Worm (Caenorhabditis elegans) whole organism, L4/young adult: ENCODE measurements around the gene R160.12.
A peak's percentile ranks its signal among the peaks of the same experiment; 100 is the strongest.

Experiments used
- W03F9.2 ChIP-seq: fragments of 150-350 bp; optimal IDR thresholded peaks from 2 replicates; lab custom pipeline; 2014; ENCODE audit warnings: missing biosample characterization, missing genetic modification characterization
- dao-5 ChIP-seq: sonication (generic microtip); optimal IDR thresholded peaks from 2 replicates; lab custom pipeline; 2016; ENCODE audit warnings: missing genotype, missing genetic modification characterization, moderate library complexity, missing compliant biosample characterization
- him-1 ChIP-seq: sonication (generic microtip); optimal IDR thresholded peaks from 2 replicates; lab custom pipeline; 2016; ENCODE audit warnings: missing genotype, missing genetic modification reagents, missing genetic modification characterization, missing compliant biosample characterization

Gene R160.12

ce11 chrX:4395073-4395850 lies 17.7 kb upstream of the R160.12 start:
- peak; percentile 73 for TF ChIP-seq him-1 (tag; lab: Kevin White, UChicago)
- TF ChIP-seq W03F9.2 = peak; percentile 46
- no peak for TF ChIP-seq dao-5 (tag; lab: Kevin White, UChicago)

- TF ChIP-seq dao-5 (tag; lab: Kevin White, UChicago) (no peak), W03F9.2 (no peak), him-1 (tag; lab: Kevin White, UChicago) (no peak)
Observed at ce11 chrX:4391680-4392079, 14.1 kb upstream of the R160.12 start.

DNA sequence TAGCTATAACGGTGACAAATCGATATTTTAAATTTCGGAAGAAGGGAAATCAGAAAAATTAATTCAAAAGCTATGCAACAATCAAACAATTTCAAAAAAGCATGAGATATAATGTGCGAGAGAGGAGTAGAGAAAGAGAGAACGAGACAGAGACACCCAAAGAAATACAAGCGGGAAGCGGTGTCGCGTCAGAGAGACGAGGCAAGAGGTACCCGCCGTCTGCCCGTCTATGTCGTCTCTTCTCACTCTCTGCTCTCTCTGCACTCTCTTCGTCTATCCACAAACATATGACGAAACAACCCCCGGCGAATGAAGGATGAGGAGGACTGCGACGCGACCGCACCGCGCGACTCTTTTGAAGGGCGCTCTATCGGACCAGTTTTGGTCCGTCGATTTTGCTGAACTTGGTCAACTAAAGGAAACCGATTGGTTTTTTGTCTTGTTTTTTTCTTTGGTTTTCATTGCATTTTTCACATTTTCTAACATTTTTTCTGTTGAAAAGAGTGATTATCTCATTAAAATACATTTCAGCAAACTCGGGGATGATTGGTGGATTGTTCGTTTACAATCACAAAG lies 11.3 kb upstream of the R160.12 start, which contains the start of gene dpy-23:
Gene dpy-23, plus strand, starts transcription at position 526 of the 576 bp plus-strand sequence.
- peak; percentile 60 for TF ChIP-seq W03F9.2
- no peak for TF ChIP-seq dao-5 (tag; lab: Kevin White, UChicago)
- peak; percentile 66 for TF ChIP-seq him-1 (tag; lab: Kevin White, UChicago)

DNA sequence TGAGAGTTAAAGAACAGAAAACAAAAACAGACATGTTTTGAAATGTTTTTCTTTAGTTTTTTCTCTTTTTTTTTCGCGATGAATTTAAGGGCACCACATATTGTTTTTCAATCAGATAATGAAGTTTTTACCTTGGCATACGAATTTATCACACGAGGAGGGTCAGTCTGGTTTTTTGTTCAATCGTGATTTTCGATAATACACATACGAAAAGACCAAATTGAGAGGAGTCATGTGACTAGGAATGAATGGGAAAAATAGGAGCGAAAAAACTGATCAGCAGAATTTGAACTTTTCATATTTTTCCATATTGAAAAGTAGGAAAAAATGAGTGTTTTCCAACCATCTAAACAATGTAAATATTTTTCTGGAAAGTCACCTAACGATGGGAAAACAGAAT lies 8.9 kb upstream of the R160.12 start:
- TF ChIP-seq dao-5 (tag; lab: Kevin White, UChicago) = no peak
- no peak for TF ChIP-seq W03F9.2
- no peak for TF ChIP-seq him-1 (tag; lab: Kevin White, UChicago)

DNA sequence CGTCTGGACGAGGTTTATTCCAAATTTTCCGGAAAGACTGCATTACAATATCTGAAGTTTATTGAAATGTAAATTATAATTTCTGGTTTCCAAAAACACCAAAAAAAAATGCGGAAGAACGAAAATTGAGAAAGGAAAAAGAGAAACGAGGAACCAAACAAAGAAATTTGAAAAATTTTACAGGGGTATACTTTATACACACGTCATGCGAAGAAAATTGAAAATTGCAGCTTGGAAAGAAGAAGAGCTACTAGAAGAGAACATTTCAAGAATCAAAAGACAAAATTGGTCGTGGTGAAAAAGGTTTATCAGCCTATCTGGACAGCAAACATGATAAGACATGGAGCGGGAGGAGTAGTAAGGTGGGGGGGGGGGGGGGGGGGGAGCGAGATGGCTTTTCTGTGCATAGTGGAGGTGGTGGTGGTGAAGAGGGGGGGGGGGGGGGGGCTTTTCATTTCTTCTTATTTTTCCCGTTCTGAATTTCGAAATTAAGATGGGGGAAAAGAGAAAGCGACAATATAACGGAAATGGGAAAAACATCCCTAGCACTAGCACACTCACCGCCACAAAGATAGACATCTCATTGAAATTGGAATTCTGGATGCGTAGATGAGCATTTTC lies 5.8 kb upstream of the R160.12 start, which contains the start of gene lst-2:
Gene lst-2, minus strand, starts transcription at position 51 of the 621 bp plus-strand sequence.
- no peak for TF ChIP-seq dao-5 (tag; lab: Kevin White, UChicago)
- no peak for TF ChIP-seq him-1 (tag; lab: Kevin White, UChicago)
- TF ChIP-seq W03F9.2 = no peak

ce11 chrX:4376801-4377200 lies 788 bp downstream of the R160.12 start, which contains the start of gene R160.2:
Gene R160.2 (minus strand): TSS chrX:4376901.
- no peak for TF ChIP-seq him-1 (tag; lab: Kevin White, UChicago)
- no peak for TF ChIP-seq dao-5 (tag; lab: Kevin White, UChicago)
- TF ChIP-seq W03F9.2 = no peak

DNA sequence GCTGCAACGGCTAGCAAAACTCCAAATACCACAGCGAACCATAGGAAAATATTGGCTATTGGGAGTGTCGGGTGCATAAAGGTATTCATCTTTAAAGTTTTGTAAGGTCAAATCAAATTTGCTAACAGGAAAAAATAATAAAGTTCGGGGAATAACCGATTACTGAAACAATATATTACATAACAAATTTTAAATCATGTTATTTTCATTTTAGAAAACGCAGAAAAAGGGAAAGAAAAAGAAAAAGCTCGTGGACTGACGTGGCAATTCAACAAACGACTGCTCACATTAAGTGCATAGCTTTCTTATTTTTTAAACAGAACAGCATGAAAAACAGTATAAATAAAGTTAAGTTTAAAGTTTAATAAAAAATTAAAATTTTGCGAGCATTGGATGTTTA lies 4.5 kb downstream of the R160.12 start, which contains the start of gene R160.6:
Gene R160.6, minus strand, starts transcription at position 101 of the 400 bp plus-strand sequence.
- TF ChIP-seq dao-5 (tag; lab: Kevin White, UChicago) = no peak
- no peak for TF ChIP-seq him-1 (tag; lab: Kevin White, UChicago)
- TF ChIP-seq W03F9.2 = no peak

ce11 chrX:4371988-4372387 lies 5.6 kb downstream of the R160.12 start, which contains the start of gene R160.14:
Gene R160.14 (minus strand): TSS chrX:4372088.
- TF ChIP-seq W03F9.2 = no peak
- no peak for TF ChIP-seq dao-5 (tag; lab: Kevin White, UChicago)
- TF ChIP-seq him-1 (tag; lab: Kevin White, UChicago) = no peak

DNA sequence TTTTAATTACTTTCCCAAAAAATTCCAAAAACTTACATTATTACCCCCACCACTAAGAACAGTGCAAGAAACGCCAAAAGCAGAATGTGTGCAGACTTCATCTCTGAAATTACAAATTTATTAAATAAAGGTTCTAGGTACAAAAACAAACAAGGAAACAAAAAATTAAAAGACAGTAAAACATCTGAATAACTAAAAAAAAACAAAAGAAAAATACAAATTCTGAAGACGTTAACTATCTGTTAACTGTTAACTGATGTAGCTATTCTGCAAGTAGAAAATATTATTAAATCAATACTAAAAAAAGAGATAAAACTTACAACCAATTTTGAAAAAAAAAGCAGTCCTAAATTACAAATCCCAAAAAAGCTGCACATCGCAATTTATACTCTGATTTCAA lies 6.2 kb downstream of the R160.12 start, which contains the start of gene R160.13:
Gene R160.13, minus strand, starts transcription at position 101 of the 400 bp plus-strand sequence.
- TF ChIP-seq him-1 (tag; lab: Kevin White, UChicago) (no peak), dao-5 (tag; lab: Kevin White, UChicago) (no peak), W03F9.2 (no peak)

ce11 chrX:4370756-4371155 lies 6.8 kb downstream of the R160.12 start, which contains the start of gene R160.5:
Gene R160.5 (minus strand): TSS chrX:4370856.
- TF ChIP-seq dao-5 (tag; lab: Kevin White, UChicago) (no peak), W03F9.2 (no peak), him-1 (tag; lab: Kevin White, UChicago) (no peak)

ce11 chrX:4368800-4369199 lies 8.8 kb downstream of the R160.12 start, which contains the start of gene R160.4:
Gene R160.4 (minus strand): TSS chrX:4368900.
- TF ChIP-seq him-1 (tag; lab: Kevin White, UChicago) (no peak), dao-5 (tag; lab: Kevin White, UChicago) (no peak), W03F9.2 (no peak)

- no peak for TF ChIP-seq W03F9.2
- no peak for TF ChIP-seq him-1 (tag; lab: Kevin White, UChicago)
- TF ChIP-seq dao-5 (tag; lab: Kevin White, UChicago) = no peak
Observed at ce11 chrX:4367414-4367813, 10.2 kb downstream of the R160.12 start, which contains the start of gene R160.10. Gene R160.10 (minus strand): TSS chrX:4367514.

ce11 chrX:4366231-4366630 lies 11.4 kb downstream of the R160.12 start, which contains the start of gene R160.3:
Gene R160.3 (minus strand): TSS chrX:4366331.
- TF ChIP-seq W03F9.2 (no peak), him-1 (tag; lab: Kevin White, UChicago) (no peak), dao-5 (tag; lab: Kevin White, UChicago) (no peak)
